Fruit fly (Drosophila melanogaster) whole organism: Measurements from ENCODE around the gene bol.

Source experiments
- Dll ChIP-seq: fragments of >200 bp; optimal IDR thresholded peaks from 2 replicates; lab custom pipeline; 2017
- pan ChIP-seq: fragments of >200 bp; optimal IDR thresholded peaks from 2 replicates; lab custom pipeline; 2017
- psq ChIP-seq: fragments of >200 bp; optimal IDR thresholded peaks from 2 replicates; lab custom pipeline; 2017

dm6 chr3L:9072731-9073385, 61.3 kb downstream of the bol start, which contains the start of the genes CG4911 and CG4942:
- TF ChIP-seq pan (lab: Kevin White, UChicago) (no peak), psq (no peak), Dll (lab: Kevin White, UChicago) (no peak)
